Worm (Caenorhabditis elegans) whole organism, young adult: ENCODE results near the gene Y102A11A.1.

ENCODE experiments used
- F55B11.4 ChIP-seq: sonication (generic microtip); optimal IDR thresholded peaks from 2 replicates; lab custom pipeline; 2016; ENCODE audit warnings: missing compliant biosample characterization, missing genetic modification characterization, borderline replicate concordance; ENCODE audit not compliant: insufficient read depth
- bed-1 ChIP-seq: fragments of 200-800 bp; sonication (Bioruptor generic); IDR thresholded peaks from 2 replicates; pipeline ENCODE4 v1.3.6; 2022; ENCODE audit warnings: missing genetic modification reagents, missing genetic modification characterization, missing compliant biosample characterization
- lin-26 ChIP-seq: fragments of 200-800 bp; sonication (Bioruptor generic); IDR thresholded peaks from 2 replicates; pipeline ENCODE4 v1.3.6; 2022; ENCODE audit warnings: missing genetic modification reagents, missing genetic modification characterization, missing compliant biosample characterization
- pha-4 ChIP-seq: fragments of 150-350 bp; sonication (generic microtip); optimal IDR thresholded peaks from 2 replicates; lab custom pipeline; 2014; ENCODE audit warnings: missing biosample characterization, missing genetic modification reagents, missing genetic modification characterization
- ztf-22 ChIP-seq: fragments of 200-800 bp; sonication (Bioruptor generic); optimal IDR thresholded peaks from 2 replicates; lab custom pipeline; 2018; ENCODE audit warnings: mild to moderate bottlenecking, missing genetic modification characterization, moderate library complexity, missing compliant biosample characterization

- TF ChIP-seq pha-4 (tag; lab: Kevin White, UChicago) (peak; percentile 47), lin-26 (GFP tag; lab: Robert Waterston, UW) (no peak), bed-1 (no peak), F55B11.4 (tag; lab: Kevin White, UChicago) (no peak), ztf-22 (GFP tag; lab: Kevin White, UChicago) (peak; percentile 29)
Measured at ce11 chrX:2014521-2014920, 37.1 kb upstream of the Y102A11A.1 start.
